Worm (Caenorhabditis elegans) whole organism, early embryonic: ENCODE data around the gene ufl-1.

Experiments used
- B0310.2 ChIP-seq: sonication (generic microtip); optimal IDR thresholded peaks from 2 replicates; lab custom pipeline; 2016; ENCODE audit warnings: mild to moderate bottlenecking, missing genetic modification characterization, missing compliant biosample characterization
- F13C5.2 ChIP-seq: sonication (generic microtip); optimal IDR thresholded peaks from 2 replicates; lab custom pipeline; 2017; ENCODE audit warnings: mild to moderate bottlenecking, missing genetic modification characterization, inconsistent platforms, missing compliant biosample characterization
- aly-1 ChIP-seq: sonication (generic microtip); optimal IDR thresholded peaks from 2 replicates; lab custom pipeline; 2016; ENCODE audit warnings: missing genetic modification characterization, missing compliant biosample characterization
- ama-1 ChIP-seq: fragments of 150-350 bp; optimal IDR thresholded peaks from 2 replicates; lab custom pipeline; 2014
- ceh-13 ChIP-seq: fragments of 200-800 bp; sonication (Bioruptor generic); optimal IDR thresholded peaks from 2 replicates; lab custom pipeline; 2018; ENCODE audit warnings: mild to moderate bottlenecking, missing genetic modification characterization, missing compliant biosample characterization
- ceh-36 ChIP-seq: sonication (generic microtip); optimal IDR thresholded peaks from 2 replicates; lab custom pipeline; 2016; ENCODE audit warnings: missing genetic modification characterization, inconsistent platforms, missing compliant biosample characterization
- ets-7 ChIP-seq: sonication (generic microtip); optimal IDR thresholded peaks from 2 replicates; lab custom pipeline; 2016; ENCODE audit warnings: missing genotype, missing genetic modification characterization, missing compliant biosample characterization
- flt-1 ChIP-seq: fragments of 200-800 bp; sonication (Bioruptor generic); IDR thresholded peaks from 2 replicates; pipeline ENCODE4 v1.3.6; 2022; ENCODE audit warnings: missing genetic modification characterization, missing compliant biosample characterization
- hmbx-1 ChIP-seq: sonication (generic microtip); optimal IDR thresholded peaks from 2 replicates; lab custom pipeline; 2016; ENCODE audit warnings: mild to moderate bottlenecking, missing genetic modification characterization, missing compliant biosample characterization
- hmg-4 ChIP-seq: fragments of 200-800 bp; sonication (Bioruptor generic); optimal IDR thresholded peaks from 2 replicates; lab custom pipeline; 2018; ENCODE audit warnings: mild to moderate bottlenecking, missing genetic modification characterization, missing compliant biosample characterization
- hnd-1 ChIP-seq: sonication (generic microtip); optimal IDR thresholded peaks from 2 replicates; lab custom pipeline; 2016; ENCODE audit warnings: missing genetic modification characterization, missing compliant biosample characterization
- pes-1 ChIP-seq: fragments of 200-800 bp; sonication (Bioruptor generic); IDR thresholded peaks from 2 replicates; pipeline ENCODE4 v1.3.6; 2022; ENCODE audit warnings: missing genetic modification reagents, missing genetic modification characterization, missing compliant biosample characterization
- scrt-1 ChIP-seq: fragments of 200-800 bp; sonication (Bioruptor generic); IDR thresholded peaks from 2 replicates; pipeline ENCODE4 v1.3.6; 2022; ENCODE audit warnings: missing genetic modification characterization, missing compliant biosample characterization
- sea-1 ChIP-seq: fragments of 200-800 bp; sonication (Bioruptor generic); conservative IDR thresholded peaks from 2 replicates; pipeline ENCODE4 v1.3.6; 2022; ENCODE audit warnings: missing genetic modification characterization, missing compliant biosample characterization
- tbx-11 ChIP-seq: fragments of 200-800 bp; sonication (Bioruptor generic); IDR thresholded peaks from 2 replicates; pipeline ENCODE4 v1.3.6; 2022; ENCODE audit warnings: missing genetic modification characterization, missing compliant biosample characterization
- tbx-37 ChIP-seq: fragments of 200-800 bp; sonication (Bioruptor generic); conservative IDR thresholded peaks from 2 replicates; pipeline ENCODE4 v1.3.6; 2022; ENCODE audit warnings: missing genetic modification reagents, missing genetic modification characterization, missing compliant biosample characterization
- tra-4 ChIP-seq: sonication (generic microtip); optimal IDR thresholded peaks from 2 replicates; lab custom pipeline; 2017; ENCODE audit warnings: missing genetic modification characterization, missing compliant biosample characterization

Gene ufl-1

ce11 chrIV:7010835-7011234 is 25.8 kb downstream of the ufl-1 start, which contains the start of gene C25A8.1:
C25A8.1 (plus strand) TSS chrIV:7011135.
- no peak for TF ChIP-seq ets-7 (tag; lab: Kevin White, UChicago)
- no peak for TF ChIP-seq flt-1 (GFP tag; lab: Robert Waterston, UW)
- no peak for TF ChIP-seq hnd-1 (tag; lab: Kevin White, UChicago)
- TF ChIP-seq ama-1 (lab: Kevin White, UChicago) = no peak
- TF ChIP-seq ceh-13 (GFP tag; lab: Kevin White, UChicago) = no peak

- TF ChIP-seq aly-1 (tag; lab: Kevin White, UChicago) = no peak
- TF ChIP-seq F13C5.2 (tag; lab: Kevin White, UChicago) = no peak
- no peak for TF ChIP-seq pes-1 (GFP tag; lab: Robert Waterston, UW)
- TF ChIP-seq ets-7 (tag; lab: Kevin White, UChicago) = no peak
- no peak for TF ChIP-seq scrt-1 (GFP tag; lab: Robert Waterston, UW)
- TF ChIP-seq hnd-1 (tag; lab: Kevin White, UChicago) = no peak
- TF ChIP-seq tbx-11 (GFP tag; lab: Robert Waterston, UW) = no peak
- no peak for TF ChIP-seq ceh-36 (tag; lab: Kevin White, UChicago)
- TF ChIP-seq ama-1 (lab: Kevin White, UChicago) = no peak
- TF ChIP-seq hmbx-1 (tag; lab: Kevin White, UChicago) = no peak
- no peak for TF ChIP-seq hmg-4 (GFP tag; lab: Kevin White, UChicago)
- TF ChIP-seq B0310.2 = no peak
- TF ChIP-seq flt-1 (GFP tag; lab: Robert Waterston, UW) = no peak
- no peak for TF ChIP-seq sea-1 (GFP tag; lab: Robert Waterston, UW)
- TF ChIP-seq tbx-37 (GFP tag; lab: Robert Waterston, UW) = no peak
- TF ChIP-seq tra-4 (tag; lab: Kevin White, UChicago) = no peak
- TF ChIP-seq ceh-13 (GFP tag; lab: Kevin White, UChicago) = no peak
Observed at ce11 chrIV:7010195-7010594, 26.5 kb downstream of the ufl-1 start.

ce11 chrIV:7009531-7009930 is 27.1 kb downstream of the ufl-1 start, which contains the start of gene C25A8.2:
C25A8.2 (plus strand) TSS chrIV:7009831.
- no peak for TF ChIP-seq F13C5.2 (tag; lab: Kevin White, UChicago)
- no peak for TF ChIP-seq ets-7 (tag; lab: Kevin White, UChicago)
- TF ChIP-seq pes-1 (GFP tag; lab: Robert Waterston, UW) = no peak
- no peak for TF ChIP-seq ceh-36 (tag; lab: Kevin White, UChicago)
- no peak for TF ChIP-seq ama-1 (lab: Kevin White, UChicago)
- TF ChIP-seq tra-4 (tag; lab: Kevin White, UChicago) = no peak
- no peak for TF ChIP-seq hmbx-1 (tag; lab: Kevin White, UChicago)
- no peak for TF ChIP-seq sea-1 (GFP tag; lab: Robert Waterston, UW)
- no peak for TF ChIP-seq hnd-1 (tag; lab: Kevin White, UChicago)
- TF ChIP-seq flt-1 (GFP tag; lab: Robert Waterston, UW) = no peak
- no peak for TF ChIP-seq hmg-4 (GFP tag; lab: Kevin White, UChicago)
- TF ChIP-seq aly-1 (tag; lab: Kevin White, UChicago) = no peak
- TF ChIP-seq tbx-11 (GFP tag; lab: Robert Waterston, UW) = no peak
- no peak for TF ChIP-seq tbx-37 (GFP tag; lab: Robert Waterston, UW)
- TF ChIP-seq scrt-1 (GFP tag; lab: Robert Waterston, UW) = no peak
- no peak for TF ChIP-seq ceh-13 (GFP tag; lab: Kevin White, UChicago)
- TF ChIP-seq B0310.2 = no peak

ce11 chrIV:7003323-7003722 is 33.3 kb downstream of the ufl-1 start, which contains the start of gene cht-3:
cht-3 (plus strand) TSS chrIV:7003623.
- TF ChIP-seq ceh-36 (tag; lab: Kevin White, UChicago) = no peak
- TF ChIP-seq ceh-13 (GFP tag; lab: Kevin White, UChicago) = no peak
- TF ChIP-seq scrt-1 (GFP tag; lab: Robert Waterston, UW) = no peak
- TF ChIP-seq hnd-1 (tag; lab: Kevin White, UChicago) = no peak
- no peak for TF ChIP-seq aly-1 (tag; lab: Kevin White, UChicago)
- TF ChIP-seq ets-7 (tag; lab: Kevin White, UChicago) = no peak
- no peak for TF ChIP-seq sea-1 (GFP tag; lab: Robert Waterston, UW)
- TF ChIP-seq flt-1 (GFP tag; lab: Robert Waterston, UW) = no peak
- no peak for TF ChIP-seq hmg-4 (GFP tag; lab: Kevin White, UChicago)
- TF ChIP-seq pes-1 (GFP tag; lab: Robert Waterston, UW) = no peak
- no peak for TF ChIP-seq tra-4 (tag; lab: Kevin White, UChicago)
- TF ChIP-seq hmbx-1 (tag; lab: Kevin White, UChicago) = no peak
- TF ChIP-seq tbx-11 (GFP tag; lab: Robert Waterston, UW) = no peak
- TF ChIP-seq tbx-37 (GFP tag; lab: Robert Waterston, UW) = no peak
- no peak for TF ChIP-seq B0310.2
- no peak for TF ChIP-seq F13C5.2 (tag; lab: Kevin White, UChicago)
- TF ChIP-seq ama-1 (lab: Kevin White, UChicago) = no peak

DNA sequence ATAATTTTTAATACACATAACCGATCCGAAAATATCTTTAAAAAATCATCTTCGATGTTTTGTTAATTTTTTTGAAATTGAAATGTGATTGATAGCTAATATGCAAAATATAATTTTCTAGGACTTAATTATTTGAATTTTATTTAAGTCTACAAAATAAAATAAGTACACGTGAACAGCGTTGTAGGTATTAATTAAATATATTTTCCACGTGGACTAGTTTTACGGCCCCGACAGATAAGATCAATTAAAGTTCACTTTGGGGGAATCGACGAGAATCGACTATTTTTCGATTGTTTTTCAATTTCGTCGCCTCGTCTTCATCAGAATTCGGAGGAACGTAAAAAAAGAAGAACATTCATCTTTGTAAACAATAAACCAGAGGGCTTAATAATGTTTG is 37.5 kb downstream of the ufl-1 start, which contains the start of gene C25A8.5:
C25A8.5 (plus strand) TSS at position 301 of the 400 bp plus-strand sequence.
- no peak for TF ChIP-seq ama-1 (lab: Kevin White, UChicago)
- TF ChIP-seq hmg-4 (GFP tag; lab: Kevin White, UChicago) = no peak
- TF ChIP-seq hmbx-1 (tag; lab: Kevin White, UChicago) = no peak
- no peak for TF ChIP-seq B0310.2
- TF ChIP-seq hnd-1 (tag; lab: Kevin White, UChicago) = no peak
- TF ChIP-seq ets-7 (tag; lab: Kevin White, UChicago) = no peak
- TF ChIP-seq scrt-1 (GFP tag; lab: Robert Waterston, UW) = no peak
- TF ChIP-seq flt-1 (GFP tag; lab: Robert Waterston, UW) = no peak
- TF ChIP-seq ceh-36 (tag; lab: Kevin White, UChicago) = no peak

DNA sequence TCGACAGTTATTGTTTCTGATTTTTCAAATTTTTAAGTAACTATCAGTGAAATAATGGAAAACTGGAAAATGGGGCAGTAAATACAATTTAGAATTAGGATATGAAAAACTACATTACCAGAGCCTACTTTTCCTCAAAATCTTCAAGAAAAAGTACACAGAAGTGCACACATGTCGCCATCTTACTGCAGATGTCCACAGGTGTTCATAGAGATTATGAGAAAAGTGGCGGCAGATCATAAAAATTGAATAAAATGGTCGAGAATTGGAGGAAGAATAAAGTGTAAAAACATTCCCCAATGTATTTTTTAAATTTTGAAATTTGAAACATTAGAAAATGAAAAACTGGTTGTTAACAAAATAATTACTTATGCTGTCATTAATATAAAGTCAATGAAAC is 38.7 kb downstream of the ufl-1 start:
- TF ChIP-seq tbx-37 (GFP tag; lab: Robert Waterston, UW) (no peak), flt-1 (GFP tag; lab: Robert Waterston, UW) (no peak), aly-1 (tag; lab: Kevin White, UChicago) (no peak), sea-1 (GFP tag; lab: Robert Waterston, UW) (no peak), tbx-11 (GFP tag; lab: Robert Waterston, UW) (no peak), pes-1 (GFP tag; lab: Robert Waterston, UW) (no peak), ceh-13 (GFP tag; lab: Kevin White, UChicago) (no peak), tra-4 (tag; lab: Kevin White, UChicago) (no peak), ets-7 (tag; lab: Kevin White, UChicago) (no peak), hnd-1 (tag; lab: Kevin White, UChicago) (no peak), ceh-36 (tag; lab: Kevin White, UChicago) (no peak)
